Worm (Caenorhabditis elegans) whole organism, L4/young adult: ENCODE measurements around the gene clec-58.

Experiments
- W03F9.2 ChIP-seq: fragments of 150-350 bp; optimal IDR thresholded peaks from 2 replicates; lab custom pipeline; 2014; ENCODE audit warnings: missing biosample characterization, missing genetic modification characterization
- dao-5 ChIP-seq: sonication (generic microtip); optimal IDR thresholded peaks from 2 replicates; lab custom pipeline; 2016; ENCODE audit warnings: missing genotype, missing genetic modification characterization, moderate library complexity, missing compliant biosample characterization

ce11 chrII:10480043-10480442 lies 4.1 kb upstream of the clec-58 start:
- TF ChIP-seq W03F9.2 (tag; lab: Kevin White, UChicago) (no peak), dao-5 (no peak)
